Fruit fly (Drosophila melanogaster): ENCODE results near the gene TrpRS-m.

TrpRS-m gene

dm6 chr3L:17849517-17849916, at the start of gene TrpRS-m:
Gene TrpRS-m, plus strand, starts transcription at chr3L:17849727.
- no peak for TF ChIP-seq psq (optimal IDR thresholded peaks at IDR 0.05)
- no peak for TF ChIP-seq Dll (optimal IDR thresholded peaks at IDR 0.05)
- TF ChIP-seq CG8478 (optimal IDR thresholded peaks at IDR 0.05): no peak
- TF ChIP-seq pan (optimal IDR thresholded peaks at IDR 0.05): no peak
- no peak for TF ChIP-seq usp (GFP tag; optimal IDR thresholded peaks at IDR 0.05)
- TF ChIP-seq EcR (GFP tag; optimal IDR thresholded peaks at IDR 0.05): no peak

- TF ChIP-seq EcR (GFP tag; optimal IDR thresholded peaks at IDR 0.05): no peak
- no peak for TF ChIP-seq usp (GFP tag; optimal IDR thresholded peaks at IDR 0.05)
- no peak for TF ChIP-seq CG8478 (optimal IDR thresholded peaks at IDR 0.05)
- TF ChIP-seq pan (optimal IDR thresholded peaks at IDR 0.05): no peak
- TF ChIP-seq Dll (optimal IDR thresholded peaks at IDR 0.05): no peak
- no peak for TF ChIP-seq psq (optimal IDR thresholded peaks at IDR 0.05)
Measured at dm6 chr3L:17802107-17802506, 47.4 kb upstream of the TrpRS-m start, which contains the start of gene NUCB1. Gene NUCB1, minus strand, starts transcription at chr3L:17802279.

dm6 chr3L:17804511-17804910, 45.0 kb upstream of the TrpRS-m start, which contains the start of gene ais:
Gene ais, minus strand, starts transcription at chr3L:17804715.
- no peak for TF ChIP-seq EcR (GFP tag; optimal IDR thresholded peaks at IDR 0.05)
- no peak for TF ChIP-seq CG8478 (optimal IDR thresholded peaks at IDR 0.05)
- no peak for TF ChIP-seq psq (optimal IDR thresholded peaks at IDR 0.05)
- TF ChIP-seq pan (optimal IDR thresholded peaks at IDR 0.05): no peak
- TF ChIP-seq Dll (optimal IDR thresholded peaks at IDR 0.05): no peak
- no peak for TF ChIP-seq usp (GFP tag; optimal IDR thresholded peaks at IDR 0.05)

- no peak for TF ChIP-seq CG8478 (optimal IDR thresholded peaks at IDR 0.05)
- TF ChIP-seq Dll (optimal IDR thresholded peaks at IDR 0.05): no peak
- TF ChIP-seq psq (optimal IDR thresholded peaks at IDR 0.05): no peak
- TF ChIP-seq EcR (GFP tag; optimal IDR thresholded peaks at IDR 0.05): no peak
- TF ChIP-seq usp (GFP tag; optimal IDR thresholded peaks at IDR 0.05): no peak
- no peak for TF ChIP-seq pan (optimal IDR thresholded peaks at IDR 0.05)
Measured at dm6 chr3L:17806357-17807025, 43.0 kb upstream of the TrpRS-m start, which contains the start of gene CG32187. Gene CG32187, minus strand, starts transcription at chr3L:17806365.

dm6 chr3L:17808597-17809213, 40.8 kb upstream of the TrpRS-m start, which contains the start of gene CG32191:
Gene CG32191, minus strand, starts transcription at chr3L:17809146.
- TF ChIP-seq CG8478 (optimal IDR thresholded peaks at IDR 0.05) (no peak), usp (GFP tag; optimal IDR thresholded peaks at IDR 0.05) (no peak), pan (optimal IDR thresholded peaks at IDR 0.05) (no peak), psq (optimal IDR thresholded peaks at IDR 0.05) (no peak), Dll (optimal IDR thresholded peaks at IDR 0.05) (no peak), EcR (GFP tag; optimal IDR thresholded peaks at IDR 0.05) (no peak)

- no peak for TF ChIP-seq Dll (optimal IDR thresholded peaks at IDR 0.05)
- TF ChIP-seq usp (GFP tag; optimal IDR thresholded peaks at IDR 0.05): no peak
- no peak for TF ChIP-seq psq (optimal IDR thresholded peaks at IDR 0.05)
- TF ChIP-seq EcR (GFP tag; optimal IDR thresholded peaks at IDR 0.05): no peak
- TF ChIP-seq CG8478 (optimal IDR thresholded peaks at IDR 0.05): no peak
Measured at dm6 chr3L:17814036-17814435, 35.5 kb upstream of the TrpRS-m start, which contains the start of gene Cln3. Gene Cln3, minus strand, starts transcription at chr3L:17814119.

- TF ChIP-seq Dll (optimal IDR thresholded peaks at IDR 0.05): no peak
- TF ChIP-seq pan (optimal IDR thresholded peaks at IDR 0.05): no peak
- no peak for TF ChIP-seq psq (optimal IDR thresholded peaks at IDR 0.05)
- no peak for TF ChIP-seq EcR (GFP tag; optimal IDR thresholded peaks at IDR 0.05)
- TF ChIP-seq usp (GFP tag; optimal IDR thresholded peaks at IDR 0.05): no peak
- TF ChIP-seq CG8478 (optimal IDR thresholded peaks at IDR 0.05): no peak
Measured at dm6 chr3L:17817821-17818220, 31.7 kb upstream of the TrpRS-m start, which contains the start of gene Ir75a. Gene Ir75a, minus strand, starts transcription at chr3L:17817921.

- TF ChIP-seq psq (optimal IDR thresholded peaks at IDR 0.05) (no peak), EcR (GFP tag; optimal IDR thresholded peaks at IDR 0.05) (no peak), Dll (optimal IDR thresholded peaks at IDR 0.05) (no peak), pan (optimal IDR thresholded peaks at IDR 0.05) (no peak), usp (GFP tag; optimal IDR thresholded peaks at IDR 0.05) (no peak), CG8478 (optimal IDR thresholded peaks at IDR 0.05) (no peak)
Measured at dm6 chr3L:17820093-17820492, 29.4 kb upstream of the TrpRS-m start, which contains the start of gene Ir75b. Gene Ir75b, minus strand, starts transcription at chr3L:17820193.

dm6 chr3L:17822784-17823383, 26.6 kb upstream of the TrpRS-m start, which contains the start of the genes Ir75c and Grd:
Gene Ir75c, minus strand, starts transcription at chr3L:17822834.
Gene Grd, plus strand, starts transcription at chr3L:17823333.
- TF ChIP-seq Dll (optimal IDR thresholded peaks at IDR 0.05) (no peak), CG8478 (optimal IDR thresholded peaks at IDR 0.05) (no peak), EcR (GFP tag; optimal IDR thresholded peaks at IDR 0.05) (no peak), pan (optimal IDR thresholded peaks at IDR 0.05) (no peak), psq (optimal IDR thresholded peaks at IDR 0.05) (no peak), usp (GFP tag; optimal IDR thresholded peaks at IDR 0.05) (no peak)

- TF ChIP-seq EcR (GFP tag; optimal IDR thresholded peaks at IDR 0.05) (no peak), Dll (optimal IDR thresholded peaks at IDR 0.05) (no peak), CG8478 (optimal IDR thresholded peaks at IDR 0.05) (no peak), psq (optimal IDR thresholded peaks at IDR 0.05) (no peak), pan (optimal IDR thresholded peaks at IDR 0.05) (no peak), usp (GFP tag; optimal IDR thresholded peaks at IDR 0.05) (no peak)
Measured at dm6 chr3L:17833525-17833924, 16.0 kb upstream of the TrpRS-m start, which contains the start of gene CG32188. Gene CG32188, minus strand, starts transcription at chr3L:17833625.

dm6 chr3L:17835074-17835473, 14.5 kb upstream of the TrpRS-m start, which contains the start of gene CG32189:
Gene CG32189, minus strand, starts transcription at chr3L:17835174.
- TF ChIP-seq CG8478 (optimal IDR thresholded peaks at IDR 0.05): no peak

Data from whole organism.